Fruit fly (Drosophila melanogaster) whole organism, wandering third instar larva: ENCODE measurements around the gene TwdlW.

Experiments used
- Abd-B ChIP-seq: fragments of >200 bp; optimal IDR thresholded peaks from 2 replicates; lab custom pipeline; 2017; ENCODE audit warnings: missing biosample characterization, missing genetic modification characterization
- CG32264 ChIP-seq: fragments of 200-800 bp; sonication (Bioruptor generic); optimal IDR thresholded peaks from 2 replicates; lab custom pipeline; 2016; ENCODE audit warnings: missing biosample characterization, missing genetic modification characterization
- CG9705 ChIP-seq: fragments of 200-800 bp; sonication (Bioruptor generic); optimal IDR thresholded peaks from 2 replicates; lab custom pipeline; 2018; ENCODE audit warnings: missing biosample characterization, mild to moderate bottlenecking, missing genetic modification characterization
- CrebA ChIP-seq: fragments of 200-800 bp; sonication (Bioruptor generic); optimal IDR thresholded peaks from 2 replicates; lab custom pipeline; 2016; ENCODE audit warnings: missing biosample characterization, mild to moderate bottlenecking, missing genetic modification characterization, borderline replicate concordance
- Dfd ChIP-seq: fragments of >200 bp; optimal IDR thresholded peaks from 2 replicates; lab custom pipeline; 2017; ENCODE audit warnings: missing biosample characterization, missing genetic modification characterization
- Dif ChIP-seq: fragments of 200-275, 200-300 bp; sonication (Bioruptor generic); optimal IDR thresholded peaks from 2 replicates; lab custom pipeline; 2018; ENCODE audit warnings: missing biosample characterization, missing genetic modification characterization; ENCODE audit not compliant: partially characterized antibody
- GATAd ChIP-seq: sonication (Bioruptor generic); optimal IDR thresholded peaks from 2 replicates; lab custom pipeline; 2016; ENCODE audit warnings: missing biosample characterization, missing genetic modification characterization
- HLH106 ChIP-seq: fragments of 200-800 bp; optimal IDR thresholded peaks from 3 replicates; lab custom pipeline; 2019; ENCODE audit warnings: missing biosample characterization, mild to moderate bottlenecking, missing genetic modification characterization, moderate library complexity
- Hnf4 ChIP-seq: fragments of 200-800 bp; sonication (Bioruptor generic); optimal IDR thresholded peaks from 2 replicates; lab custom pipeline; 2016; ENCODE audit warnings: missing biosample characterization, mild to moderate bottlenecking, missing genetic modification characterization
- Hr78 ChIP-seq: fragments of >200 bp; optimal IDR thresholded peaks from 2 replicates; lab custom pipeline; 2017; ENCODE audit warnings: missing biosample characterization, missing genetic modification characterization
- Hr83 ChIP-seq: fragments of 200-300 bp; sonication (Bioruptor generic); optimal IDR thresholded peaks from 2 replicates; lab custom pipeline; 2016; ENCODE audit warnings: missing biosample characterization, mild to moderate bottlenecking, missing genetic modification characterization, moderate library complexity; ENCODE audit not compliant: poor library complexity, severe bottlenecking
- Jra ChIP-seq: sonication (Bioruptor generic); optimal IDR thresholded peaks from 2 replicates; lab custom pipeline; 2016; ENCODE audit warnings: missing biosample characterization, missing genetic modification characterization
- Mio ChIP-seq: sonication (Bioruptor generic); optimal IDR thresholded peaks from 2 replicates; lab custom pipeline; 2016; ENCODE audit warnings: missing biosample characterization, missing genetic modification characterization
- Myc ChIP-seq: fragments of >200 bp; optimal IDR thresholded peaks from 2 replicates; lab custom pipeline; 2017
- N ChIP-seq: fragments of >200 bp; optimal IDR thresholded peaks from 2 replicates; lab custom pipeline; 2018; ENCODE audit warnings: missing biosample characterization, missing external identifiers, missing genetic modification characterization
- OdsH ChIP-seq: fragments of 200-800 bp; sonication (Bioruptor generic); optimal IDR thresholded peaks from 2 replicates; lab custom pipeline; 2016; ENCODE audit warnings: missing biosample characterization, mild to moderate bottlenecking, missing genetic modification characterization
- Rel ChIP-seq, 2 experiments: fragments of 200-800 bp; sonication (Bioruptor generic) in 1 of 2; optimal IDR thresholded peaks; 2 replicates in 1 of 2; 3 replicates in 1 of 2; lab custom pipeline; 2016 to 2019; ENCODE audit warnings: mild to moderate bottlenecking in 2 of 2, missing biosample characterization in 2 of 2, missing genetic modification characterization in 2 of 2, moderate library complexity in 1 of 2
- Sp1 ChIP-seq: fragments of 200-800 bp; sonication (Bioruptor generic); optimal IDR thresholded peaks from 3 replicates; lab custom pipeline; 2019; ENCODE audit warnings: missing biosample characterization, mild to moderate bottlenecking, missing genetic modification characterization, moderate library complexity
- Vsx2 ChIP-seq: fragments of 200-300, 225-300 bp; sonication (Bioruptor generic); optimal IDR thresholded peaks from 2 replicates; lab custom pipeline; 2018; ENCODE audit warnings: missing biosample characterization, missing genetic modification characterization; ENCODE audit not compliant: partially characterized antibody
- br ChIP-seq: fragments of 200-800 bp; sonication (Bioruptor generic); optimal IDR thresholded peaks from 2 replicates; lab custom pipeline; 2016; ENCODE audit warnings: missing biosample characterization, missing genetic modification characterization
- brk ChIP-seq: fragments of 200-800 bp; sonication (Bioruptor generic); optimal IDR thresholded peaks from 2 replicates; lab custom pipeline; 2016; ENCODE audit warnings: missing biosample characterization, mild to moderate bottlenecking, missing genetic modification characterization
- dl ChIP-seq, 2 experiments: fragments of 175-275, 200-275 bp in 1 of 2; fragments of 200-275 bp in 1 of 2; sonication (Bioruptor generic); optimal IDR thresholded peaks; lab custom pipeline; 2018; ENCODE audit warnings: mild to moderate bottlenecking in 2 of 2, missing biosample characterization in 2 of 2, missing genetic modification characterization in 2 of 2, moderate library complexity in 2 of 2; ENCODE audit not compliant: partially characterized antibody in 2 of 2, insufficient read depth in 1 of 2
- dmrt93B ChIP-seq: fragments of 200-800 bp; sonication (Bioruptor generic); optimal IDR thresholded peaks from 2 replicates; lab custom pipeline; 2018; ENCODE audit warnings: missing biosample characterization, mild to moderate bottlenecking, missing genetic modification characterization
- dsf ChIP-seq: sonication (Bioruptor generic); optimal IDR thresholded peaks from 2 replicates; lab custom pipeline; 2016; ENCODE audit warnings: missing biosample characterization, missing genetic modification characterization, borderline replicate concordance
- ey ChIP-seq: fragments of 200-800 bp; sonication (Bioruptor generic); optimal IDR thresholded peaks from 2 replicates; lab custom pipeline; 2016; ENCODE audit warnings: missing biosample characterization, missing genetic modification characterization
- foxo ChIP-seq, 2 experiments: fragments of 200-800 bp; sonication (Bioruptor generic); optimal IDR thresholded peaks; 2 replicates in 1 of 2; 3 replicates in 1 of 2; lab custom pipeline; 2016 to 2017; ENCODE audit warnings: missing biosample characterization in 2 of 2, missing genetic modification characterization in 2 of 2
- fru ChIP-seq: fragments of 200-800 bp; sonication (Bioruptor generic); optimal IDR thresholded peaks from 3 replicates; lab custom pipeline; 2016; ENCODE audit warnings: missing biosample characterization, mild to moderate bottlenecking, missing genetic modification characterization
- h ChIP-seq: fragments of 200-800 bp; sonication (Bioruptor generic); optimal IDR thresholded peaks from 3 replicates; lab custom pipeline; 2016; ENCODE audit warnings: missing biosample characterization, mild to moderate bottlenecking, missing genetic modification characterization
- jim ChIP-seq: fragments of 175-275, 200-325 bp; sonication (Bioruptor generic); optimal IDR thresholded peaks from 2 replicates; lab custom pipeline; 2016; ENCODE audit warnings: missing biosample characterization, mild to moderate bottlenecking, missing genetic modification characterization
- lola ChIP-seq: fragments of >200 bp; optimal IDR thresholded peaks from 2 replicates; lab custom pipeline; 2017; ENCODE audit warnings: missing biosample characterization, missing genetic modification characterization
- pan ChIP-seq: fragments of >200 bp; optimal IDR thresholded peaks from 2 replicates; lab custom pipeline; 2017
- psq ChIP-seq: fragments of 200-800 bp; sonication (Bioruptor generic); optimal IDR thresholded peaks from 3 replicates; lab custom pipeline; 2017; ENCODE audit warnings: missing biosample characterization, mild to moderate bottlenecking, missing genetic modification characterization, moderate library complexity
- rgr ChIP-seq: fragments of 200-800 bp; sonication (Bioruptor generic); optimal IDR thresholded peaks from 3 replicates; lab custom pipeline; 2016; ENCODE audit warnings: missing biosample characterization, mild to moderate bottlenecking, missing genetic modification characterization
- sage ChIP-seq: fragments of 200-800 bp; sonication (Bioruptor generic); optimal IDR thresholded peaks from 2 replicates; lab custom pipeline; 2016; ENCODE audit warnings: missing biosample characterization, mild to moderate bottlenecking, missing genetic modification characterization
- sv ChIP-seq: fragments of 200-800 bp; sonication (Bioruptor generic); optimal IDR thresholded peaks from 3 replicates; lab custom pipeline; 2016; ENCODE audit warnings: missing biosample characterization, missing genetic modification characterization
- tai ChIP-seq: sonication (Bioruptor generic); optimal IDR thresholded peaks from 2 replicates; lab custom pipeline; 2016; ENCODE audit warnings: missing biosample characterization, missing genetic modification characterization
- usp ChIP-seq: fragments of >200 bp; optimal IDR thresholded peaks from 2 replicates; lab custom pipeline; 2017; ENCODE audit warnings: missing biosample characterization, missing genetic modification characterization
- woc ChIP-seq: sonication (Bioruptor generic); optimal IDR thresholded peaks from 2 replicates; lab custom pipeline; 2016; ENCODE audit warnings: missing biosample characterization, mild to moderate bottlenecking, missing genetic modification characterization

Gene TwdlW

DNA sequence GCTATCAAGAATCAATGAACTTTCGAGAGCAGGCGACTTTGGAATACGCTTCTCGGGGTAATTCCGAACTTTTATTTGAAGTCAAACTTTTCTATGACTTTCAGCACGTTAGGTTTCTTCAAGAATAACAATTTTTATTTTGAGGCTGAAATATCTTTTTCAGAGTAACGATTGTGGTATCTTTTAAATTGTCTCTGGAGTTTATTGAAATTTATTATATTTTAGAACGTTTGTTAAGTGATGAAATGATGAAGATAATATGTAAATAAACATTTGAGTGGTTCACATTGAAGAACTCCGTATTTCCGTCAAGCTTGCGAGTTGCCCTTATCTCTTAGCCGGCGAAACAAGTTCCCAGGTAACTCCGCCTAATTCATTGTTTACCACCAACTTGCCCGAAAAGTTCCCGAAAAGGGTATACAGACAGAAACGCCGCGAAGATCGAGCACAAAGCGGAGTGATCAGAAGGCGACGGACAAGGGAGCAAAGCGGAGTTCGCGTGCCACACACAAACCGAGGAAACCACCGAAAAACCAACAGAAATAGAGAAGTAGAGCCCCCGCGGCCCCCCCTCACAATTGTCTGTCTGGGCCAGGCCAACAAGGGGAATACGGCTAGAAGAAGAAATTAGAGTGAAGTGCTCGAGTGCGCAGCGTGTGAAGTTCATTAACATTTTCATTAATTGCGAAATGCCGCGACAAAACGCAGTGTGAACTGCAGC, 24.4 kb downstream of the TwdlW start:
- TF ChIP-seq Vsx2 (GFP tag; lab: Kevin White, UChicago) (no peak), rgr (GFP tag; lab: Kevin White, UChicago) (peak; percentile 52), fru (GFP tag; lab: Kevin White, UChicago) (peak; percentile 64), dsf (GFP tag; lab: Kevin White, UChicago) (no peak), Dif (GFP tag; lab: Kevin White, UChicago) (no peak), foxo (GFP tag; optimal IDR thresholded peaks at IDR 0.05; lab: Kevin White, UChicago) (peak in 1 of 2 experiments; percentile 57), Jra (GFP tag; lab: Kevin White, UChicago) (no peak), CG9705 (GFP tag; lab: Kevin White, UChicago) (no peak), HLH106 (tag; lab: Kevin White, UChicago) (peak; percentile 77), sage (GFP tag; lab: Kevin White, UChicago) (peak; percentile 8), sv (GFP tag; lab: Kevin White, UChicago) (no peak), dmrt93B (GFP tag; lab: Kevin White, UChicago) (peak; percentile 40), Myc (lab: Kevin White, UChicago) (no peak), h (peak; percentile 79), usp (GFP tag; lab: Kevin White, UChicago) (no peak), Sp1 (GFP tag; lab: Kevin White, UChicago) (peak; percentile 72), OdsH (GFP tag; lab: Kevin White, UChicago) (peak; percentile 71), ey (GFP tag; lab: Kevin White, UChicago) (peak; percentile 65), Hnf4 (GFP tag; lab: Kevin White, UChicago) (peak; percentile 22), woc (GFP tag; lab: Kevin White, UChicago) (peak; percentile 79), psq (GFP tag; lab: Kevin White, UChicago) (peak; percentile 84), br (GFP tag; lab: Kevin White, UChicago) (peak; percentile 55), Rel (GFP tag; optimal IDR thresholded peaks at IDR 0.05; lab: Kevin White, UChicago) (no peak), Rel (tag; optimal IDR thresholded peaks at IDR 0.05; lab: Kevin White, UChicago) (peak; percentile 2)

DNA sequence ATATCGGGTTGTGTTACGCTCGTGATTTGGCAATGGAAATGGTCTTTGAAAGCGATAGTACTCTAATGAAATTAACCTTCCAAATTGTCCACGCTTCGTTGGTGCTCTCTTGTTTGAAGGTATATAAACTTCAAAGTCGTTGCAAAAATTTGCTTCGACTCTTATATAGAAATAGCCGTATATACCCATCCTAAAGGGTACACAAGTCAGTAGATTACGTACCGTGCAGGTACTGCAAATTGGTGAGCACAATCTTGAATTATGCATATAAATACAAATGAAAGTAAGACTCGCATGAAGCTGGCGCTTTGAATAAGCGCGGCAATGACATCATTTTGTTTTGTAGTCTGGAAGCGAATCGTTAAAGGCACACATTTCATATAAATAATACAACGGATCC, 26.0 kb downstream of the TwdlW start:
- TF ChIP-seq psq (GFP tag; lab: Kevin White, UChicago): no peak
- TF ChIP-seq N (GFP tag; lab: Kevin White, UChicago): no peak
- peak; percentile 28 for TF ChIP-seq OdsH (GFP tag; lab: Kevin White, UChicago)
- TF ChIP-seq foxo (GFP tag; optimal IDR thresholded peaks at IDR 0.05; lab: Kevin White, UChicago): peak in 1 of 2 experiments; percentile 68
- TF ChIP-seq lola (GFP tag; lab: Kevin White, UChicago): no peak
- TF ChIP-seq Sp1 (GFP tag; lab: Kevin White, UChicago): no peak
- TF ChIP-seq dmrt93B (GFP tag; lab: Kevin White, UChicago): peak; percentile 17
- TF ChIP-seq Abd-B (GFP tag; lab: Kevin White, UChicago): no peak
- peak; percentile 14 for TF ChIP-seq HLH106 (tag; lab: Kevin White, UChicago)
- peak; percentile 47 for TF ChIP-seq Hr83 (GFP tag; lab: Kevin White, UChicago)
- no peak for TF ChIP-seq usp (GFP tag; lab: Kevin White, UChicago)
- TF ChIP-seq Dfd (GFP tag; lab: Kevin White, UChicago): no peak
- TF ChIP-seq woc (GFP tag; lab: Kevin White, UChicago): peak; percentile 8
- peak; percentile 22 for TF ChIP-seq h
- no peak for TF ChIP-seq dl (GFP tag; optimal IDR thresholded peaks at IDR 0.05; lab: Kevin White, UChicago; ENCODE audit: insufficient read depth in 1 of 2, partially characterized antibody in 2 of 2)
- no peak for TF ChIP-seq sv (GFP tag; lab: Kevin White, UChicago)
- TF ChIP-seq rgr (GFP tag; lab: Kevin White, UChicago): peak; percentile 26
- no peak for TF ChIP-seq Dif (GFP tag; lab: Kevin White, UChicago)
- no peak for TF ChIP-seq brk (GFP tag; lab: Kevin White, UChicago)
- no peak for TF ChIP-seq GATAd (GFP tag; lab: Kevin White, UChicago)
- TF ChIP-seq dsf (GFP tag; lab: Kevin White, UChicago): no peak
- peak; percentile 68 for TF ChIP-seq br (GFP tag; lab: Kevin White, UChicago)
- TF ChIP-seq Rel (GFP tag; optimal IDR thresholded peaks at IDR 0.05; lab: Kevin White, UChicago): no peak
- no peak for TF ChIP-seq Rel (tag; optimal IDR thresholded peaks at IDR 0.05; lab: Kevin White, UChicago)
- TF ChIP-seq CG32264 (GFP tag; lab: Kevin White, UChicago): no peak
- TF ChIP-seq sage (GFP tag; lab: Kevin White, UChicago): no peak
- TF ChIP-seq fru (GFP tag; lab: Kevin White, UChicago): peak; percentile 58
- no peak for TF ChIP-seq Vsx2 (GFP tag; lab: Kevin White, UChicago)
- TF ChIP-seq Hr78 (GFP tag; lab: Kevin White, UChicago): no peak
- TF ChIP-seq tai (GFP tag; lab: Kevin White, UChicago): peak; percentile 2
- TF ChIP-seq Myc (lab: Kevin White, UChicago): no peak
- TF ChIP-seq Jra (GFP tag; lab: Kevin White, UChicago): no peak
- no peak for TF ChIP-seq Mio (GFP tag; lab: Kevin White, UChicago)
- no peak for TF ChIP-seq CG9705 (GFP tag; lab: Kevin White, UChicago)
- no peak for TF ChIP-seq CrebA
- TF ChIP-seq pan (lab: Kevin White, UChicago): no peak
- TF ChIP-seq ey (GFP tag; lab: Kevin White, UChicago): peak; percentile 62
- no peak for TF ChIP-seq jim (GFP tag; lab: Kevin White, UChicago)
- TF ChIP-seq Hnf4 (GFP tag; lab: Kevin White, UChicago): peak; percentile 17
